Fruit fly (Drosophila melanogaster) whole organism, embryonic: ENCODE results near the gene Smvt.

Experiments used
- B-H2 ChIP-seq: fragments of 200-800 bp; sonication (Bioruptor generic); optimal IDR thresholded peaks from 2 replicates; lab custom pipeline; 2018; ENCODE audit warnings: missing biosample characterization, mild to moderate bottlenecking, missing genetic modification characterization
- Bdp1 ChIP-seq: fragments of 200-800 bp; sonication (Bioruptor generic); optimal IDR thresholded peaks from 3 replicates; lab custom pipeline; 2016; ENCODE audit warnings: missing biosample characterization, missing genetic modification characterization
- CG10366 ChIP-seq: fragments of 200-800 bp; sonication (Bioruptor generic); IDR thresholded peaks from 2 replicates; pipeline ENCODE4 v1.3.6; 2022; ENCODE audit warnings: missing biosample characterization, missing genetic modification characterization
- CG10543 ChIP-seq: fragments of 200-800 bp; sonication (Bioruptor generic); optimal IDR thresholded peaks from 3 replicates; lab custom pipeline; 2017; ENCODE audit warnings: missing biosample characterization, mild to moderate bottlenecking, missing genetic modification characterization, moderate library complexity
- CG10654 ChIP-seq: fragments of 200-800 bp; sonication (Bioruptor generic); optimal IDR thresholded peaks from 2 replicates; lab custom pipeline; 2016; ENCODE audit warnings: missing biosample characterization, missing genetic modification characterization
- CG12659 ChIP-seq: fragments of 200-800 bp; sonication (Bioruptor generic); optimal IDR thresholded peaks from 3 replicates; lab custom pipeline; 2017; ENCODE audit warnings: mild to moderate bottlenecking, missing biosample characterization, missing genetic modification reagents, missing genetic modification characterization
- CG13287 ChIP-seq: fragments of 200-800 bp; sonication (Bioruptor generic); IDR thresholded peaks from 2 replicates; pipeline ENCODE4 v1.3.6; 2022; ENCODE audit warnings: missing biosample characterization, missing genetic modification characterization; ENCODE audit not compliant: partially characterized antibody
- CG13775 ChIP-seq: fragments of 200-800 bp; sonication (Bioruptor generic); optimal IDR thresholded peaks from 3 replicates; lab custom pipeline; 2017; ENCODE audit warnings: missing biosample characterization, mild to moderate bottlenecking, missing genetic modification characterization
- CG14050 ChIP-seq: fragments of 200-800 bp; sonication (Bioruptor generic); IDR thresholded peaks from 3 replicates; pipeline ENCODE4 v1.3.6; 2022; ENCODE audit warnings: missing biosample characterization, missing genetic modification characterization
- CG14441 ChIP-seq: fragments of 200-800 bp; sonication (Bioruptor generic); IDR thresholded peaks from 2 replicates; pipeline ENCODE4 v1.3.6; 2022; ENCODE audit warnings: missing biosample characterization, missing genetic modification characterization
- CG15073 ChIP-seq: fragments of 200-800 bp; sonication (Bioruptor generic); optimal IDR thresholded peaks from 2 replicates; lab custom pipeline; 2016; ENCODE audit warnings: missing biosample characterization, missing genetic modification characterization
- CG1647 ChIP-seq: fragments of 200-800 bp; sonication (Bioruptor generic); optimal IDR thresholded peaks from 3 replicates; lab custom pipeline; 2016; ENCODE audit warnings: missing biosample characterization, missing genetic modification characterization
- CG17912 ChIP-seq: fragments of 200-800 bp; sonication (Bioruptor generic); optimal IDR thresholded peaks from 2 replicates; lab custom pipeline; 2018; ENCODE audit warnings: missing biosample characterization, mild to moderate bottlenecking, missing genetic modification characterization
- CG1832 ChIP-seq: fragments of 200-800 bp; sonication (Bioruptor generic); optimal IDR thresholded peaks from 2 replicates; lab custom pipeline; 2017; ENCODE audit warnings: missing biosample characterization, mild to moderate bottlenecking, missing genetic modification characterization, inconsistent platforms
- CG30431 ChIP-seq: fragments of 200-800 bp; sonication (Bioruptor generic); optimal IDR thresholded peaks from 2 replicates; lab custom pipeline; 2017; ENCODE audit warnings: missing biosample characterization, missing genetic modification characterization
- CG33557 ChIP-seq: fragments of 200-800 bp; sonication (Bioruptor generic); optimal IDR thresholded peaks from 2 replicates; lab custom pipeline; 2019; ENCODE audit warnings: missing biosample characterization, mild to moderate bottlenecking, missing genetic modification characterization, moderate library complexity
- CG3726 ChIP-seq: fragments of 200-800 bp; sonication (Bioruptor generic); IDR thresholded peaks from 3 replicates; pipeline ENCODE4, ENCODE4 v1.3.6; 2022; ENCODE audit warnings: missing biosample characterization, missing genetic modification characterization
- CG4328 ChIP-seq: fragments of 200-800 bp; sonication (Bioruptor generic); optimal IDR thresholded peaks from 3 replicates; lab custom pipeline; 2017; ENCODE audit warnings: missing biosample characterization, missing genetic modification reagents, missing genetic modification characterization
- CG4820 ChIP-seq: fragments of 200-800 bp; sonication (Bioruptor generic); optimal IDR thresholded peaks from 3 replicates; lab custom pipeline; 2016; ENCODE audit warnings: missing biosample characterization, missing genetic modification characterization
- CG7556 ChIP-seq: fragments of 200-800 bp; sonication (Bioruptor generic); optimal IDR thresholded peaks from 2 replicates; lab custom pipeline; 2017; ENCODE audit warnings: missing biosample characterization, mild to moderate bottlenecking, missing genetic modification characterization
- CG7745 ChIP-seq: fragments of 200-800 bp; sonication (Bioruptor generic); optimal IDR thresholded peaks from 2 replicates; lab custom pipeline; 2018; ENCODE audit warnings: missing biosample characterization, mild to moderate bottlenecking, missing genetic modification characterization, moderate library complexity
- CTCF ChIP-seq: fragments of 200-800 bp; sonication (Bioruptor generic); optimal IDR thresholded peaks from 2 replicates; lab custom pipeline; 2017; ENCODE audit warnings: missing biosample characterization, mild to moderate bottlenecking, missing genetic modification characterization, moderate library complexity
- CrebB ChIP-seq: fragments of 200-800 bp; sonication (Bioruptor generic); optimal IDR thresholded peaks from 3 replicates; lab custom pipeline; 2018; ENCODE audit warnings: missing biosample characterization, mild to moderate bottlenecking, missing genetic modification characterization
- Dad ChIP-seq: fragments of 200-800 bp; sonication (Bioruptor generic); optimal IDR thresholded peaks from 3 replicates; lab custom pipeline; 2016; ENCODE audit warnings: missing biosample characterization, missing genetic modification characterization
- Deaf1 ChIP-seq: fragments of 200-800 bp; optimal IDR thresholded peaks from 3 replicates; lab custom pipeline; 2019; ENCODE audit warnings: missing biosample characterization, mild to moderate bottlenecking, missing genetic modification characterization, moderate library complexity
- Dfd ChIP-seq, 2 experiments: fragments of >200 bp; optimal IDR thresholded peaks; 2 replicates each; lab custom pipeline; 2017; ENCODE audit warnings: missing biosample characterization in 2 of 2, missing genetic modification characterization in 2 of 2
- Dll ChIP-seq: fragments of 200-800 bp; sonication (Bioruptor generic); IDR thresholded peaks from 4 replicates; pipeline ENCODE4 v1.3.6; 2022; ENCODE audit warnings: missing biosample characterization, missing genetic modification characterization; ENCODE audit not compliant: partially characterized antibody
- Eip74EF ChIP-seq, 2 experiments: fragments of 200-800 bp in 1 of 2; fragments of >200 bp in 1 of 2; sonication (Bioruptor generic) in 1 of 2; optimal IDR thresholded peaks; 2 replicates each; lab custom pipeline; 2017 to 2019; ENCODE audit warnings: missing biosample characterization in 2 of 2, missing genetic modification characterization in 2 of 2, mild to moderate bottlenecking in 1 of 2, moderate library complexity in 1 of 2
- HmgD ChIP-seq: fragments of 200-800 bp; sonication (Bioruptor generic); optimal IDR thresholded peaks from 3 replicates; lab custom pipeline; 2016; ENCODE audit warnings: missing biosample characterization, missing genetic modification characterization
- Lim3 ChIP-seq: fragments of 200-800 bp; sonication (Bioruptor generic); IDR thresholded peaks from 2 replicates; pipeline ENCODE4 v1.3.6; 2022; ENCODE audit warnings: missing biosample characterization, missing genetic modification characterization
- Mrtf ChIP-seq: fragments of 200-800 bp; sonication (Bioruptor generic); IDR thresholded peaks from 3 replicates; pipeline ENCODE4 v1.3.6; 2022; ENCODE audit warnings: missing biosample characterization, missing genetic modification characterization
- Oaz ChIP-seq: fragments of 200-800 bp; sonication (Bioruptor generic); IDR thresholded peaks from 2 replicates; pipeline ENCODE4 v1.3.6; 2022; ENCODE audit warnings: missing biosample characterization, missing genetic modification characterization
- Spps ChIP-seq: fragments of 200-800 bp; sonication (Bioruptor generic); optimal IDR thresholded peaks from 2 replicates; lab custom pipeline; 2018; ENCODE audit warnings: missing biosample characterization, mild to moderate bottlenecking, missing genetic modification characterization
- Xrp1 ChIP-seq: fragments of 200-800 bp; sonication (Bioruptor generic); IDR thresholded peaks from 2 replicates; pipeline ENCODE4 v1.3.6; 2022; ENCODE audit warnings: missing biosample characterization, missing genetic modification characterization
- chm ChIP-seq: fragments of 200-800 bp; sonication (Bioruptor generic); IDR thresholded peaks from 2 replicates; pipeline ENCODE4 v1.3.6; 2022; ENCODE audit warnings: missing biosample characterization, missing genetic modification characterization
- ci ChIP-seq: fragments of 200-800 bp; sonication (Bioruptor generic); IDR thresholded peaks from 3 replicates; pipeline ENCODE4 v1.3.6; 2022; ENCODE audit warnings: missing biosample characterization, missing genetic modification characterization
- dati ChIP-seq: fragments of 200-800 bp; sonication (Bioruptor generic); IDR thresholded peaks from 2 replicates; pipeline ENCODE4 v1.3.6; 2022; ENCODE audit warnings: missing biosample characterization, missing genetic modification characterization
- eve ChIP-seq, 2 experiments: fragments of >200 bp; optimal IDR thresholded peaks; 2 replicates each; lab custom pipeline; 2017; ENCODE audit warnings: missing biosample characterization in 2 of 2, missing genetic modification characterization in 2 of 2
- gcm ChIP-seq: fragments of 200-800 bp; sonication (Bioruptor generic); optimal IDR thresholded peaks from 2 replicates; lab custom pipeline; 2019; ENCODE audit warnings: missing biosample characterization, mild to moderate bottlenecking, missing genetic modification characterization, moderate library complexity
- gsb-n ChIP-seq: fragments of 200-800 bp; sonication (Bioruptor generic); optimal IDR thresholded peaks from 3 replicates; lab custom pipeline; 2018; ENCODE audit warnings: missing biosample characterization, mild to moderate bottlenecking, missing genetic modification characterization
- inv ChIP-seq: fragments of 200-800 bp; sonication (Bioruptor generic); IDR thresholded peaks from 2 replicates; pipeline ENCODE4 v1.3.6; 2022; ENCODE audit warnings: missing biosample characterization, missing genetic modification characterization; ENCODE audit not compliant: partially characterized antibody
- odd ChIP-seq: fragments of 200-800 bp; sonication (Bioruptor generic); optimal IDR thresholded peaks from 2 replicates; lab custom pipeline; 2017; ENCODE audit warnings: missing biosample characterization, mild to moderate bottlenecking, missing genetic modification characterization
- peb ChIP-seq: fragments of 200-800 bp; sonication (Bioruptor generic); IDR thresholded peaks from 2 replicates; pipeline ENCODE4 v1.3.6; 2022; ENCODE audit warnings: missing biosample characterization, missing genetic modification characterization
- pzg ChIP-seq: fragments of 200-800 bp; sonication (Bioruptor generic); optimal IDR thresholded peaks from 3 replicates; lab custom pipeline; 2018; ENCODE audit warnings: missing biosample characterization, mild to moderate bottlenecking, missing genetic modification characterization, moderate library complexity
- sna ChIP-seq: fragments of 200-800 bp; sonication (Bioruptor generic); IDR thresholded peaks from 2 replicates; pipeline ENCODE4 v1.3.6; 2022; ENCODE audit warnings: missing biosample characterization, missing genetic modification characterization; ENCODE audit not compliant: partially characterized antibody
- ssp ChIP-seq: fragments of 200-800 bp; sonication (Bioruptor generic); IDR thresholded peaks from 2 replicates; pipeline ENCODE4 v1.3.6; 2022; ENCODE audit warnings: missing biosample characterization, missing genetic modification characterization
- stwl ChIP-seq: fragments of 200-800 bp; sonication (Bioruptor generic); optimal IDR thresholded peaks from 3 replicates; lab custom pipeline; 2018; ENCODE audit warnings: missing biosample characterization, mild to moderate bottlenecking, missing genetic modification characterization, moderate library complexity
- zen ChIP-seq: fragments of 200-800 bp; sonication (Bioruptor generic); optimal IDR thresholded peaks from 3 replicates; lab custom pipeline; 2018; ENCODE audit warnings: missing biosample characterization, mild to moderate bottlenecking, missing genetic modification characterization, moderate library complexity
- zfh1 ChIP-seq: fragments of 200-800 bp; sonication (Bioruptor generic); IDR thresholded peaks from 3 replicates; pipeline ENCODE4 v1.3.6; 2022; ENCODE audit warnings: missing biosample characterization, missing genetic modification characterization

Smvt gene

DNA sequence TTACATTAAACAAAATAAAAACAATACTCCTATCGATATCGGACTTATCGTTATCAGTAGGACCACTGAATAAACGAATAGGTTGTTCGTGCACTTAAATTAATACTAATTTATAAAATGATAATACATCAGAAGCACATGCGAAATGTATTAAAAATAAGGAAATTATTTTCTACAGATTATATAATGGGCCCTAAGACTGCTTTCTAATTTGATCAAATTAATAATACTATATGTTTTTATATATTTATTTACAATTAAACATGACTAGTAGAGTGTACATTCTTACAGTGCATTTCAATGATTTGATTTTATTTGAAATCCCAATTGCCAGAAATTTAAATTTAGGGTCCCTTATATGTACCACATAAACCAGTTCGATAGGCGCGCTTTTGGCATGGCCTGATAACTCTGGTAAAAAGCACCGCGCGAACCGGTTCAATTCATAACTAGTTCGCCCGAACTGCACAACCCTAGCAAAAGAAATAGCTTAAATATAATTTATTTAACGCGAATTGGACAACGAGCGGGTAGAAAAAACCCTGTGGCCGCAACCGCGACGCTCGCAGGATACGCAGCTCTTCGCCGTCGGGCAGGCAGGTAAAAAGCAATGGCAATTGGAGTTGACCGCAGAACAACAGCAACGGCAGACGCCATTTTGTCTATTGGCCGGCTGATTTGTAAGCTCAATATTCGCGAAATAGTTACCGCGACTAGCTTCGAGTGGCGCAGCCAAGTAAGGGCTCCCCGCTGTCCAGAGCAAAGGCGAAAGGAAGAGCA, 15.4 kb upstream of the Smvt start, which contains the start of the genes CG2126 and faf (continued):
- TF ChIP-seq CG10654 (peak; percentile 63), CG7745 (tag; lab: Kevin White, UChicago) (no peak), Spps (tag; lab: Kevin White, UChicago) (peak; percentile 25), gcm (peak; percentile 73), CG14441 (GFP tag; lab: Robert Waterston, UW) (peak; percentile 76), Dll (GFP tag; lab: Robert Waterston, UW) (peak; percentile 63; the same call in 3 of the 4 replicates), chm (GFP tag; lab: Robert Waterston, UW) (peak; percentile 51; the same call in 1 of the 2 replicates), CTCF (GFP tag; lab: Kevin White, UChicago) (no peak), CG3726 (peak; percentile 62; the same call in 1 of the 3 replicates), pzg (GFP tag; lab: Kevin White, UChicago) (peak; percentile 57), gsb-n (peak; percentile 67), CG15073 (GFP tag; lab: Kevin White, UChicago) (peak; percentile 18), ci (peak; percentile 84), sna (no peak), HmgD (GFP tag; lab: Kevin White, UChicago) (no peak), Eip74EF (GFP tag; optimal IDR thresholded peaks at IDR 0.05; lab: Kevin White, UChicago) (peak in 1 of 2 experiments; percentile 62), Dad (GFP tag; lab: Kevin White, UChicago) (peak; percentile 5), zfh1 (peak; percentile 72; the same call in 2 of the 3 replicates), Bdp1 (GFP tag; lab: Kevin White, UChicago) (peak; percentile 46), CG4328 (peak; percentile 73), Xrp1 (peak; percentile 77; the same call in 1 of the 2 replicates), CG30431 (GFP tag; lab: Kevin White, UChicago) (peak; percentile 25), CG10366 (GFP tag; lab: Robert Waterston, UW) (peak; percentile 69), CG14050 (GFP tag; lab: Robert Waterston, UW) (peak; percentile 56; the same call in 2 of the 3 replicates), CG10543 (GFP tag; lab: Kevin White, UChicago) (peak; percentile 83), odd (GFP tag; lab: Kevin White, UChicago) (peak; percentile 35), CG13287 (GFP tag; lab: Robert Waterston, UW) (peak; percentile 61; the same call in 1 of the 2 replicates), CG1832 (GFP tag; lab: Kevin White, UChicago) (no peak), stwl (tag; lab: Kevin White, UChicago) (peak; percentile 40), CG7556 (peak; percentile 71), Mrtf (GFP tag; lab: Robert Waterston, UW) (peak; percentile 47; the same call in 1 of the 3 replicates), CG17912 (GFP tag; lab: Kevin White, UChicago) (peak; percentile 42), zen (tag; lab: Kevin White, UChicago) (peak; percentile 64), Dfd (GFP tag; optimal IDR thresholded peaks at IDR 0.05; lab: Kevin White, UChicago) (no peak), CG4820 (GFP tag; lab: Kevin White, UChicago) (peak; percentile 61), CG12659 (GFP tag; lab: Kevin White, UChicago) (peak; percentile 91), Oaz (GFP tag; lab: Robert Waterston, UW) (peak; percentile 63; the same call in 1 of the 2 replicates), ssp (GFP tag; lab: Robert Waterston, UW) (peak; percentile 61), peb (no peak), eve (GFP tag; optimal IDR thresholded peaks at IDR 0.05; lab: Kevin White, UChicago) (no peak), CG33557 (peak; percentile 59), dati (GFP tag; lab: Robert Waterston, UW) (no peak), CG13775 (GFP tag; lab: Kevin White, UChicago) (peak; percentile 79), Lim3 (GFP tag; lab: Robert Waterston, UW) (no peak), Deaf1 (tag; lab: Kevin White, UChicago) (peak; percentile 54), B-H2 (peak; percentile 84), inv (GFP tag; lab: Robert Waterston, UW) (peak; percentile 31; the same call in 1 of the 2 replicates), CG1647 (GFP tag; lab: Kevin White, UChicago) (peak; percentile 6), CrebB (tag; lab: Kevin White, UChicago) (no peak)
